Worm (Caenorhabditis elegans) whole organism, late embryonic: Measurements from ENCODE around the gene col-105.

Experiments used
- C08G9.2 ChIP-seq: sonication (generic microtip); optimal IDR thresholded peaks from 2 replicates; lab custom pipeline; 2016; ENCODE audit warnings: mild to moderate bottlenecking, missing genetic modification characterization, moderate library complexity, missing compliant biosample characterization
- C38D4.7 ChIP-seq: fragments of 200-800 bp; sonication (Bioruptor generic); optimal IDR thresholded peaks from 2 replicates; lab custom pipeline; 2018; ENCODE audit warnings: mild to moderate bottlenecking, missing genetic modification characterization, moderate library complexity, missing compliant biosample characterization
- F13H6.1 ChIP-seq: sonication (generic microtip); optimal IDR thresholded peaks from 2 replicates; lab custom pipeline; 2016; ENCODE audit warnings: missing genetic modification characterization, missing compliant biosample characterization
- K02D7.2 ChIP-seq: sonication (generic microtip); optimal IDR thresholded peaks from 2 replicates; lab custom pipeline; 2017; ENCODE audit warnings: mild to moderate bottlenecking, missing genetic modification characterization, missing compliant biosample characterization
- Y22D7AL.16 ChIP-seq: sonication (generic microtip); optimal IDR thresholded peaks from 2 replicates; lab custom pipeline; 2016; ENCODE audit warnings: missing genetic modification characterization, missing compliant biosample characterization
- ahr-1 ChIP-seq: sonication (generic microtip); optimal IDR thresholded peaks from 2 replicates; lab custom pipeline; 2016; ENCODE audit warnings: missing genetic modification characterization, missing compliant biosample characterization
- ceh-18 ChIP-seq: sonication (generic microtip); optimal IDR thresholded peaks from 2 replicates; lab custom pipeline; 2016; ENCODE audit warnings: missing genetic modification characterization, missing compliant biosample characterization
- ceh-19 ChIP-seq: fragments of 200-800 bp; sonication (Bioruptor generic); optimal IDR thresholded peaks from 2 replicates; lab custom pipeline; 2018; ENCODE audit warnings: mild to moderate bottlenecking, missing genetic modification characterization, missing compliant biosample characterization
- ceh-30 ChIP-seq: fragments of 150-350 bp; optimal IDR thresholded peaks from 2 replicates; lab custom pipeline; 2014; ENCODE audit warnings: missing biosample characterization, missing genetic modification characterization
- ceh-34 ChIP-seq: sonication (generic microtip); optimal IDR thresholded peaks from 2 replicates; lab custom pipeline; 2016; ENCODE audit warnings: mild to moderate bottlenecking, missing genetic modification characterization, missing compliant biosample characterization
- ceh-6 ChIP-seq: fragments of 200-800 bp; sonication (Bioruptor generic); optimal IDR thresholded peaks from 2 replicates; lab custom pipeline; 2018; ENCODE audit warnings: mild to moderate bottlenecking, missing genetic modification characterization, missing compliant biosample characterization
- che-1 ChIP-seq: sonication (generic microtip); optimal IDR thresholded peaks from 2 replicates; lab custom pipeline; 2016; ENCODE audit warnings: mild to moderate bottlenecking, missing genetic modification characterization, missing compliant biosample characterization
- elt-2 ChIP-seq: sonication (generic microtip); optimal IDR thresholded peaks from 2 replicates; lab custom pipeline; 2016; ENCODE audit warnings: missing genetic modification reagents, missing genetic modification characterization, missing compliant biosample characterization
- elt-4 ChIP-seq: sonication (generic microtip); optimal IDR thresholded peaks from 2 replicates; lab custom pipeline; 2016; ENCODE audit warnings: missing genetic modification characterization, missing compliant biosample characterization
- eyg-1 ChIP-seq: sonication (generic microtip); optimal IDR thresholded peaks from 2 replicates; lab custom pipeline; 2016; ENCODE audit warnings: missing genotype, missing genetic modification characterization, missing compliant biosample characterization
- fax-1 ChIP-seq: sonication (generic microtip); optimal IDR thresholded peaks from 2 replicates; lab custom pipeline; 2016; ENCODE audit warnings: missing genotype, missing genetic modification characterization, missing compliant biosample characterization
- fkh-10 ChIP-seq: fragments of 150-350 bp; optimal IDR thresholded peaks from 2 replicates; lab custom pipeline; 2014; ENCODE audit warnings: missing biosample characterization, missing genetic modification reagents, missing genetic modification characterization
- fkh-6 ChIP-seq: sonication (generic microtip); optimal IDR thresholded peaks from 2 replicates; lab custom pipeline; 2016; ENCODE audit warnings: missing genetic modification characterization, missing compliant biosample characterization
- gmeb-2 ChIP-seq: sonication (generic microtip); optimal IDR thresholded peaks from 2 replicates; lab custom pipeline; 2016; ENCODE audit warnings: missing genetic modification characterization, inconsistent platforms, missing compliant biosample characterization
- hlh-6 ChIP-seq: sonication (generic microtip); optimal IDR thresholded peaks from 2 replicates; lab custom pipeline; 2016; ENCODE audit warnings: missing genotype, missing genetic modification characterization, missing compliant biosample characterization
- lim-6 ChIP-seq: sonication (generic microtip); optimal IDR thresholded peaks from 2 replicates; lab custom pipeline; 2016; ENCODE audit warnings: missing genetic modification characterization, missing compliant biosample characterization
- mec-3 ChIP-seq: sonication (generic microtip); optimal IDR thresholded peaks from 2 replicates; lab custom pipeline; 2016; ENCODE audit warnings: borderline replicate concordance, missing genetic modification characterization, missing compliant biosample characterization
- nfya-1 ChIP-seq: sonication (generic microtip); optimal IDR thresholded peaks from 2 replicates; lab custom pipeline; 2017; ENCODE audit warnings: missing genetic modification characterization, mild to moderate bottlenecking, missing compliant biosample characterization, antibody characterized with exemption, moderate library complexity
- pax-1 ChIP-seq: fragments of 150-350 bp; optimal IDR thresholded peaks from 2 replicates; lab custom pipeline; 2014; ENCODE audit warnings: missing biosample characterization, missing genetic modification characterization
- pha-4 ChIP-seq: fragments of 150-350 bp; optimal IDR thresholded peaks from 2 replicates; lab custom pipeline; 2018; ENCODE audit warnings: missing biosample characterization, missing genetic modification reagents, missing genetic modification characterization
- pqm-1 ChIP-seq: sonication (generic microtip); optimal IDR thresholded peaks from 2 replicates; lab custom pipeline; 2016; ENCODE audit warnings: missing genetic modification characterization, missing compliant biosample characterization
- pros-1 ChIP-seq: fragments of 150-350 bp; optimal IDR thresholded peaks from 2 replicates; lab custom pipeline; 2014; ENCODE audit warnings: missing biosample characterization, missing genetic modification reagents, missing genetic modification characterization
- ref-2 ChIP-seq: sonication (generic microtip); optimal IDR thresholded peaks from 2 replicates; lab custom pipeline; 2016; ENCODE audit warnings: missing genetic modification characterization, missing compliant biosample characterization
- rnt-1 ChIP-seq: sonication (generic microtip); optimal IDR thresholded peaks from 2 replicates; lab custom pipeline; 2016; ENCODE audit warnings: missing genetic modification characterization, missing compliant biosample characterization
- sdc-2 ChIP-seq: sonication (generic microtip); optimal IDR thresholded peaks from 2 replicates; lab custom pipeline; 2016; ENCODE audit warnings: missing genotype, missing genetic modification characterization, missing compliant biosample characterization
- sox-4 ChIP-seq: sonication (generic microtip); optimal IDR thresholded peaks from 2 replicates; lab custom pipeline; 2017; ENCODE audit warnings: mild to moderate bottlenecking, missing genetic modification characterization, inconsistent platforms, missing compliant biosample characterization
- syd-9 ChIP-seq: sonication (generic microtip); optimal IDR thresholded peaks from 2 replicates; lab custom pipeline; 2016; ENCODE audit warnings: mild to moderate bottlenecking, missing genetic modification characterization, moderate library complexity, missing compliant biosample characterization
- unc-42 ChIP-seq: sonication (generic microtip); optimal IDR thresholded peaks from 2 replicates; lab custom pipeline; 2016; ENCODE audit warnings: missing genotype, missing genetic modification characterization, missing compliant biosample characterization
- unc-55 ChIP-seq: sonication (generic microtip); optimal IDR thresholded peaks from 2 replicates; lab custom pipeline; 2017; ENCODE audit warnings: missing biosample characterization, missing genetic modification reagents, missing genetic modification characterization

Gene col-105

DNA sequence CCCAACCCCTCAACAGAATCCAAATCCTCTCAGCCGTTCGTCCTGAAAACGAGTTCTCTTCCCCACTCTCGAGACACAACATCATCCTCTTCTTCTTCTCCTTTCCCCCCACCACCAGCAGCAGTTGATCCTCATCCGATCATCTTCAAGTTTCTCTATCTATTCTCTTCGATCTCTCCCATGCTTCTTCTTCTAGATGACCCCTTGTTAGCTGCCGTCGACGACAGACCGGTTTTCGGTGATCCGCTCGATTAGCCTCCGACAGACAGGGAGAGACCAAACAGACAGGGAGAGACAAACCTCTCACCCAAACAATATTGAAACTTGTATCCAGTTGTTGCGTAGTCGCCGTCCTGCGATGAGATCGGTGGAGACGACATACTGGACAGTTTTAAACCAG lies 12.3 kb upstream of the col-105 start:
- TF ChIP-seq pros-1: no peak
- TF ChIP-seq pax-1 (tag; lab: Kevin White, UChicago): no peak
- TF ChIP-seq che-1 (tag; lab: Kevin White, UChicago): no peak
- TF ChIP-seq eyg-1 (tag; lab: Kevin White, UChicago): no peak
- TF ChIP-seq unc-55 (GFP tag; lab: Kevin White, UChicago): no peak
- TF ChIP-seq rnt-1 (tag; lab: Kevin White, UChicago): peak; percentile 3
- TF ChIP-seq Y22D7AL.16 (tag; lab: Kevin White, UChicago): no peak
- no peak for TF ChIP-seq mec-3 (tag; lab: Kevin White, UChicago)
- no peak for TF ChIP-seq syd-9 (tag; lab: Kevin White, UChicago)
- peak; percentile 5 for TF ChIP-seq F13H6.1 (tag; lab: Kevin White, UChicago)
- TF ChIP-seq sdc-2 (tag; lab: Kevin White, UChicago): no peak
- TF ChIP-seq, all 69 proteins: peak for 2

DNA sequence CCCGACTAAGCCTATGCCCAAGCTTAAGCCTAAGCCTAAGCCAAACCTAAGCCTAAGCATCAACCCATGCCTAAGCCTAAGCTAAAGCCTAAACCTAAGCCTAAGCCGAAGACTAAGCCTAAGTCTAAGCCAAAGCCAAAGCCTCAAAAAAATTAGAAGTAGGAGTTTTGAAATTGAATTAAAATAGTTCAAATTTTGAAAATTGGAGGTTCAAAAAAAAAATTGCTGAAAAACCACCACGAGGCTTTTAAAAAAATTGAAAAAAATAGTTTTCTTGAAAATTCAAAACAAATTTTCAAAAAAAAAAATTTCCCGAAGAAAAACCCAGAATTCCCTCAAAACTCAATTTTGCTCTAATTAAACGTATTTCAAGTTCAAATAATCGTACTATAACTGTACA lies 8.0 kb upstream of the col-105 start:
- TF ChIP-seq nfya-1 (tag; lab: Kevin White, UChicago): no peak
- TF ChIP-seq rnt-1 (tag; lab: Kevin White, UChicago): no peak
- TF ChIP-seq ceh-6 (GFP tag; lab: Kevin White, UChicago): no peak
- no peak for TF ChIP-seq unc-42
- no peak for TF ChIP-seq Y22D7AL.16 (tag; lab: Kevin White, UChicago)
- no peak for TF ChIP-seq gmeb-2 (tag; lab: Kevin White, UChicago)
- TF ChIP-seq mec-3 (tag; lab: Kevin White, UChicago): no peak
- TF ChIP-seq eyg-1 (tag; lab: Kevin White, UChicago): no peak
- TF ChIP-seq pqm-1 (tag; lab: Kevin White, UChicago): no peak
- TF ChIP-seq pax-1 (tag; lab: Kevin White, UChicago): no peak
- TF ChIP-seq sdc-2 (tag; lab: Kevin White, UChicago): no peak
- TF ChIP-seq unc-55 (GFP tag; lab: Kevin White, UChicago): no peak

DNA sequence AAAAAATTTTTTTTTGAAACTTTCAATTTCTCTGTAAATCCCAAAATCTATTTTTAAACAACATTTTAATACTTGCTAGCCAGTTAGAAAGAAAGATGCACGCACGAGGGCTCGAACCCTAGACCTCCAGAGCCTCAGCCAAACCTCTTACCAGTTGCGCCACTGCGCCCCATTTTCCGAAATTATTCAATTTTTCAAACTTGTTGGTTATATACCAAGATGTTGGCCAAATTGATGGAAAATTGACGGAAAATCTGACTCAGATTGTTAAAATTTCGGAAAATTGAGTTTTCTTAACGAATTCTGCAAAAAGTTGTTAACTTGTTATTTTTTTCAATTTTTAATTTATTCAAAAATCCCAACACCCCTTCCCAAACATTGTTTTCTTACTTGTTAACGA lies 6.7 kb upstream of the col-105 start:
- TF ChIP-seq ceh-30: no peak
- no peak for TF ChIP-seq lim-6 (tag; lab: Kevin White, UChicago)
- no peak for TF ChIP-seq K02D7.2 (tag; lab: Kevin White, UChicago)
- no peak for TF ChIP-seq sox-4 (tag; lab: Kevin White, UChicago)
- TF ChIP-seq sdc-2 (tag; lab: Kevin White, UChicago): no peak
- TF ChIP-seq elt-4 (tag; lab: Kevin White, UChicago): no peak
- TF ChIP-seq ceh-6 (GFP tag; lab: Kevin White, UChicago): no peak
- no peak for TF ChIP-seq ref-2 (tag; lab: Kevin White, UChicago)
- no peak for TF ChIP-seq fax-1 (tag; lab: Kevin White, UChicago)
- no peak for TF ChIP-seq pqm-1 (tag; lab: Kevin White, UChicago)
- TF ChIP-seq C38D4.7: no peak
- TF ChIP-seq fkh-6 (tag; lab: Kevin White, UChicago): no peak
- no peak for TF ChIP-seq hlh-6 (tag; lab: Kevin White, UChicago)
- TF ChIP-seq ceh-34 (tag; lab: Kevin White, UChicago): no peak
- no peak for TF ChIP-seq ahr-1
- TF ChIP-seq, all 69 proteins: peak for 0

DNA sequence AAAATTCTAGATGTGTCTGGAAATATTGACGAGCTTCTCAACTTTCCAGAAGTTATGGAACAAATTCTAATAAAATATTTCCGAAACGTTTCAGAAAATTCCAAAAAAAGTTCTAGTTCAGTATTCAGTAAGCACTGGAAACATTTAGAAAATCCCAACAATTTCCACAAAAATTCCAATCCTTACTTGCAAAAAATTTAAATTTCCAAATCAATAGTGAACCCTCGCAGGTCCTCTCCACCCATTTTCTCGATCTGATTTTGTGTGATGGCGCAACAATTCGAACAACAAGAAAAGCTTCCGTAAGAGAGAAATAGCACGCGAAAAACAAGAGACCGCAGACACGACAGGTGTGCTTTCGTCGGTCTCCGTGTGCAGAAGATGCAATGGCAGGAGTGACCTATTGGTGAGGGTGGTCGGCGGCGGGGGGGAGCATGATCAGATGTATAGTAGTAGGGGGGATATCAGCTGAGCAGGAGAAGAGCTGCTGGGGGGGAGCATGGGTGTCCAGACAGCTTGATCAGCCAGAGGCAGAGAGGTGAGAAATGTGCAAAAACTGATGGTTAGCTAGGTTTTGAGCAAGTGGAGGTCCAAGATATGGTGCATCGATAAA lies 2.7 kb upstream of the col-105 start:
- TF ChIP-seq fkh-6 (tag; lab: Kevin White, UChicago) (no peak), C08G9.2 (tag; lab: Kevin White, UChicago) (no peak), rnt-1 (tag; lab: Kevin White, UChicago) (peak; percentile 10), ceh-19 (peak; percentile 1), unc-55 (GFP tag; lab: Kevin White, UChicago) (peak; percentile 40), fkh-10 (GFP tag; lab: Kevin White, UChicago) (no peak), ceh-18 (peak; percentile 34), nfya-1 (tag; lab: Kevin White, UChicago) (peak; percentile 29), pha-4 (tag; lab: Kevin White, UChicago) (no peak), elt-2 (tag; lab: Kevin White, UChicago) (no peak)
